Worm (Caenorhabditis elegans): ENCODE data around the gene W06G6.20.
A peak's percentile ranks its signal among the peaks of the same experiment; 100 is the strongest.

W06G6.20 gene

DNA sequence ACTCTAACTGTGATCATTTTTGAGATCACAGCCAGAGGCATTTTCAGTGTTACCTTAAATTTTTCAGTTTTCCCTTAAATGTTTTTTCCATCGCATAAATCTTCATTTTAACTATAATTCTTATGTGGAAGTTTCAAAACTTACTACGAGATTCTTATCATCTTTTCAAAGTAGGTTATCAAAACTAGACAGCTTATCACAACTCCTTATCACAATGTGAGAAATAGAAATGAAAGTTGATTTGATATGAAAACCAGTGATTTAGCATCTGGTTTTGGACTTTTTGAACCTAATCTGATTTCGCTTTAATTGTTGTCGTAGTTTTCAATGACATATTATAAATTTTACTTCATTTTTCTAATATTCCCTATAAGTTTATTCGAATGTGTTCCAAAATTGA lies 12.3 kb downstream of the W06G6.20 start, which contains the start of gene mltn-11:
Gene mltn-11, plus strand, starts transcription at position 276 of the 400 bp plus-strand sequence.
- no peak for TF ChIP-seq fkh-6 (tag; optimal IDR thresholded peaks at IDR 0.05)
- peak; percentile 76 for TF ChIP-seq elt-2 (tag; optimal IDR thresholded peaks at IDR 0.05)

DNA sequence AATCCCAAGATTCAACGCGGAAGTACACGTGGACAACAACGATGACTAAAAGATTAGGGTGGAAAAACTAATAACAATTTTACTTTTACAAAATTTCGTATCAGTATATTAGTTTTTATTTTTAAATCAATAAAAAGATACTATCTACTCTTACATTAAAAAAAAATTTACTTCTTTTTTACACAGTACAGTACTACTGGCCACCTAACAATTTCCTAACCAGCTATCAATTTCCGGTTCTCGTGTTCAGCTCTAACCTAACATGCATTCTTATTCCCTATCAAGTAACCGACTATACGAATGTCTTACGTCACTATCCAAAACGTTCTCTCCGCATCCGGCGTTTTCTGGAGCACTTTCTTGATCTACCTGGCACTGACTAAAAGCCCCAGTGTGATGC lies 18.6 kb downstream of the W06G6.20 start, which contains the start of gene srd-21:
Gene srd-21, plus strand, starts transcription at position 301 of the 400 bp plus-strand sequence.
- no peak for TF ChIP-seq ceh-9 (tag; optimal IDR thresholded peaks at IDR 0.05)
- no peak for TF ChIP-seq K09A11.1 (tag; optimal IDR thresholded peaks at IDR 0.05; ENCODE audit: insufficient read depth)
- no peak for TF ChIP-seq unc-55 (GFP tag; optimal IDR thresholded peaks at IDR 0.05)
- no peak for TF ChIP-seq dmd-4 (tag; optimal IDR thresholded peaks at IDR 0.05; ENCODE audit: borderline replicate concordance)

- TF ChIP-seq unc-55 (GFP tag; optimal IDR thresholded peaks at IDR 0.05) (no peak), hlh-13 (GFP tag; optimal IDR thresholded peaks at IDR 0.05) (no peak), sdc-2 (tag; optimal IDR thresholded peaks at IDR 0.05) (peak; percentile 62)
Measured at ce11 chrV:16628991-16629390, 19.2 kb downstream of the W06G6.20 start, which contains the start of gene W06G6.2. Gene W06G6.2, plus strand, starts transcription at chrV:16629291.

DNA sequence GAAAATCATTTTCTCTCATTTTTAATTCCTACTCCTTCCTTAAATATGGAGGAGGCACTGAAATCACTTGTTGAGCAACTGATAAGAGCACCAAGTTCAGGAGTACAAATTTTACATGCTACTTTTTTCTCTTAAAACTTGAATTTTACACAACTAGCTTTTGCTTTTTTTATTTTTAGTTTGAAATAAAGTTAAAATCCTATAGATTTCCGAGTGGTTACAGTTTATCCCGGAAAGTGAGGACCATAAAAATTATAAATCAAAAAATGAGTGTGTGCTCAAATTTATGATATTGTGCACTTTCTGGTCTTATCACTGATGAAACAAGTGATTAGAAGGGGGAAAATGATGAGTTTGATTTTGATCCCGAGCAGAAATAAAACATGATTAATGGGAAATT lies 20.2 kb downstream of the W06G6.20 start, which contains the start of gene oac-53:
Gene oac-53, minus strand, starts transcription at position 9 of the 400 bp plus-strand sequence.
- TF ChIP-seq ceh-6 (GFP tag; optimal IDR thresholded peaks at IDR 0.05) = no peak
- no peak for TF ChIP-seq sdc-2 (tag; optimal IDR thresholded peaks at IDR 0.05)
- TF ChIP-seq elt-2 (tag; optimal IDR thresholded peaks at IDR 0.05) = peak; percentile 32
- TF ChIP-seq ahr-1 (tag; optimal IDR thresholded peaks at IDR 0.05) = no peak

ce11 chrV:16622754-16623261 lies 25.4 kb downstream of the W06G6.20 start, which contains the start of gene Y70C5A.2:
Gene Y70C5A.2, minus strand, starts transcription at chrV:16623211.
- TF ChIP-seq syd-9 (tag; optimal IDR thresholded peaks at IDR 0.05) = no peak
- no peak for TF ChIP-seq sox-2 (GFP tag; IDR thresholded peaks at IDR 0.05)
- peak; percentile 82 for TF ChIP-seq pag-3 (tag; optimal IDR thresholded peaks at IDR 0.05; ENCODE audit: borderline replicate concordance)

- TF ChIP-seq hlh-13 (GFP tag; optimal IDR thresholded peaks at IDR 0.05) = no peak
- TF ChIP-seq ceh-14 (tag; optimal IDR thresholded peaks at IDR 0.05) = no peak
- TF ChIP-seq lin-11 (tag; optimal IDR thresholded peaks at IDR 0.05) = peak; percentile 45
- TF ChIP-seq ttx-3 (tag; optimal IDR thresholded peaks at IDR 0.05) = peak; percentile 56
- no peak for TF ChIP-seq unc-86 (tag; optimal IDR thresholded peaks at IDR 0.05)
- TF ChIP-seq unc-3 (GFP tag; conservative IDR thresholded peaks at IDR 0.05) = no peak
- no peak for TF ChIP-seq unc-3 (tag; optimal IDR thresholded peaks at IDR 0.05)
- TF ChIP-seq pha-2 (tag; optimal IDR thresholded peaks at IDR 0.05) = no peak
- peak; percentile 24 for TF ChIP-seq pat-9 (tag; optimal IDR thresholded peaks at IDR 0.05)
- peak; percentile 57 for TF ChIP-seq ceh-6 (GFP tag; optimal IDR thresholded peaks at IDR 0.05)
- TF ChIP-seq pqm-1 (tag; optimal IDR thresholded peaks at IDR 0.05) = no peak
- no peak for TF ChIP-seq ceh-9 (tag; optimal IDR thresholded peaks at IDR 0.05)
- no peak for TF ChIP-seq fkh-6 (tag; optimal IDR thresholded peaks at IDR 0.05)
- peak; percentile 26 for TF ChIP-seq elt-2 (tag; optimal IDR thresholded peaks at IDR 0.05)
- no peak for TF ChIP-seq dve-1 (tag; optimal IDR thresholded peaks at IDR 0.05)
Measured at ce11 chrV:16621894-16622293, 26.3 kb downstream of the W06G6.20 start.

- TF ChIP-seq unc-55 (GFP tag; optimal IDR thresholded peaks at IDR 0.05) = no peak
- no peak for TF ChIP-seq unc-86 (tag; optimal IDR thresholded peaks at IDR 0.05)
- TF ChIP-seq hlh-30 (tag; optimal IDR thresholded peaks at IDR 0.05; ENCODE audit: insufficient read depth) = no peak
- no peak for TF ChIP-seq sdc-2 (tag; optimal IDR thresholded peaks at IDR 0.05)
- TF ChIP-seq npax-4 (tag; optimal IDR thresholded peaks at IDR 0.05) = no peak
- TF ChIP-seq ceh-22 (tag; optimal IDR thresholded peaks at IDR 0.05) = no peak
- TF ChIP-seq F13H6.1 (tag; optimal IDR thresholded peaks at IDR 0.05) = no peak
- TF ChIP-seq nhr-232 (tag; optimal IDR thresholded peaks at IDR 0.05) = no peak
- no peak for TF ChIP-seq pros-1 (tag; optimal IDR thresholded peaks at IDR 0.05)
- no peak for TF ChIP-seq hlh-8 (tag; optimal IDR thresholded peaks at IDR 0.05)
- no peak for TF ChIP-seq dve-1 (tag; optimal IDR thresholded peaks at IDR 0.05)
- no peak for TF ChIP-seq tbx-2 (tag; optimal IDR thresholded peaks at IDR 0.05)
- TF ChIP-seq elt-2 (tag; optimal IDR thresholded peaks at IDR 0.05) = no peak
- no peak for TF ChIP-seq madf-2 (tag; optimal IDR thresholded peaks at IDR 0.05)
- TF ChIP-seq ets-4 (tag; optimal IDR thresholded peaks at IDR 0.05) = no peak
- TF ChIP-seq unc-3 (GFP tag; conservative IDR thresholded peaks at IDR 0.05) = no peak
- no peak for TF ChIP-seq unc-3 (tag; optimal IDR thresholded peaks at IDR 0.05)
- no peak for TF ChIP-seq pqm-1 (tag; optimal IDR thresholded peaks at IDR 0.05)
Measured at ce11 chrV:16620874-16621273, 27.3 kb downstream of the W06G6.20 start, which contains the start of gene Y70C5A.3. Gene Y70C5A.3, minus strand, starts transcription at chrV:16620923.
